Fruit fly (Drosophila melanogaster): ENCODE measurements around the gene Pex11c.

The Pex11c gene

dm6 chr3R:23228605-23229264 lies 29.4 kb upstream of the Pex11c start:
- TF ChIP-seq noc (tag; optimal IDR thresholded peaks at IDR 0.05), result peak; percentile 51

dm6 chr3R:23239051-23239450 lies 19.1 kb upstream of the Pex11c start:
- no peak for TF ChIP-seq noc (tag; optimal IDR thresholded peaks at IDR 0.05)

dm6 chr3R:23239934-23240632 lies 18.1 kb upstream of the Pex11c start:
- peak; percentile 4 for TF ChIP-seq noc (tag; optimal IDR thresholded peaks at IDR 0.05)

- no peak for TF ChIP-seq noc (tag; optimal IDR thresholded peaks at IDR 0.05)
Observed at dm6 chr3R:23248853-23249573, 9.2 kb upstream of the Pex11c start, which contains the start of gene CG4467. CG4467 (minus strand) TSS chr3R:23248903.

DNA sequence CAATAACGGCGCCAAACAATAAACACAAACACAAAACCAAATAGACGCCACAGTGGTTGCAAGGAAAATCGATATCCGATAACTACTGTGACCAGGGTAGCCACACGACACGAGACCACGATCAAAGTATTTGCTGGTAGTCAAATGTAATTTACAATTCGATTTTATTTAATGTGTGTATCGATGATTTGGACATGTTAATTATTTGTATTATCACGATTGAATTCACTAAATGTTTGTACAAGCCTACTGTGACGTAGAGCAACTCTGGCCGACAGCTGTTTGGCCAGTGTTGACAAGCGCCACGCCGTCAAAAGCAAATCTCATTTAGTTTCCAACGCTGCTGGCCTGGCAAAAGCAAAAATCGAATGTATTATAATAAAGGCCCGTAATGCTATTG lies 6.9 kb upstream of the Pex11c start, which contains the start of the genes Rad60 and EloA:
Rad60 (minus strand) TSS at position 222 of the 400 bp plus-strand sequence.
EloA (plus strand) TSS at position 308 of the 400 bp plus-strand sequence.
- peak; percentile 61 for TF ChIP-seq noc (tag; optimal IDR thresholded peaks at IDR 0.05)

DNA sequence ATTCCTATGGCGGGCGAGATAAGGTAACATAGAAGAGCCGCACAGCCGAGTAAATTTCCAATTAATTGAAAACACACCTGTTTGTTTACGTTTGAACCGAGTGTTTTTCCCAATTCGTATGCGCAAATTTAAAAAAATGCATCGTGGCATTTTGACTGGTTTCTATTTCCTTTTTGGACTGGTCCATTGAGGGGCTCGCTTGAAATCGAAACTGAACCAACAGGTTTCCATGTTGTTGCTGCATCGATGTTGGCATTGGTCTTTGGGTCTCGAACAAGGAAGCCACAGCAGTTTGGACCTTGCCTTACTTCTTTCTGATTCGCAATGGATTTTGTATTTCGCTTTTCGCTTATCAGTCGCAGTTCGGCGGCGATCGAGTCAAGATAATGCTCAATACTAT lies 359 bp downstream of the Pex11c start:
- TF ChIP-seq noc (tag; optimal IDR thresholded peaks at IDR 0.05), result no peak

DNA sequence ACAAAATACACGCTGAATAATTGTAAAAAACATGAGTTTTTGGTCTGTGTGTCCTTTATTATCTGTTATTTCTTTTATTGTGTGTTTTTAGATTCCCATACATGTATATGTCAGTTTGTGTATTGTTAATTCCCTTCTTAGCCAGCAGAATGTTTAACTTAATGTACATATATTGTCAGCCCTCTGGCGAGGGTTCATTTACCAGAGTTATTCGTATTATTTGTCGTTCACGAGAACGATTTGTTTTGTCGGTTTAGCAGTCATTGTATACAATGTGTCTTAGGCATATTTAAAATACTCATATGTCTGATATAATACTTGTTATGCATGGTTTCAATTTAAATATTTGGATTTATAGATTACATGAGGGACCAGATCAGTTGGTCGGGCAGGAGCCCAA lies 2.4 kb downstream of the Pex11c start:
- TF ChIP-seq noc (tag; optimal IDR thresholded peaks at IDR 0.05), result no peak

DNA sequence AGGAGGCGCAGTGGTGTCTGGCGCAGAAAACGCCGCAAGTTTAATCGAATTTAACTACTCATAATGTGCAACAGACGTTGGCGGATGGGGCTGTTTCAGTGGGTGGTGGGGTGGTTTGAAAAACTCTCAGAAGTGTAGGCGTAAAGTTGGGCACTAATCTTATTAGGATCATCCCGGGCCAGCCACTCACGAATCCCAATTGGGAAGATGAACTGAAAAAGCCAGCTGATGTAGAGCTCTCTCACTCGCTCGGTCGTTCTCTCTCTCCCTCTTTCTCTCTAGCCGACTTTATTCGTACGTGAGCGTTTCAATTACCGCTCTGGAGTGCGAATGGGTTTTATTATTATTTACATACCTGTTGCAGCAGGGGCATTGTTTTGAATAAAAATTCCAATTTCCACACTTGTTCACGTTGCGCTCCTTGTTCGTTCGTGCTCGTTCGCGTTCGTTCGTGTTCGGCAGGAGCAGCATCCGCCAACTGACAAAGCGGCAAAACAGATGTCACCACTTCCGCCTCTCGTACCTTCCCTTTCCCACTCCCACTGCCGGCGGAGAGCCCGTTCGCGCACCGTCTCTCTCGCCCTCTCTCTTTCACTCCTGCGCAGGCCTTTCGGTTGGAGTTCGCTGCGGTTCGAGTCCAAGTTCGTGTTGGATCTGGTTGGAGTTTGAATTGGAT lies 20.7 kb downstream of the Pex11c start:
- no peak for TF ChIP-seq noc (tag; optimal IDR thresholded peaks at IDR 0.05)

DNA sequence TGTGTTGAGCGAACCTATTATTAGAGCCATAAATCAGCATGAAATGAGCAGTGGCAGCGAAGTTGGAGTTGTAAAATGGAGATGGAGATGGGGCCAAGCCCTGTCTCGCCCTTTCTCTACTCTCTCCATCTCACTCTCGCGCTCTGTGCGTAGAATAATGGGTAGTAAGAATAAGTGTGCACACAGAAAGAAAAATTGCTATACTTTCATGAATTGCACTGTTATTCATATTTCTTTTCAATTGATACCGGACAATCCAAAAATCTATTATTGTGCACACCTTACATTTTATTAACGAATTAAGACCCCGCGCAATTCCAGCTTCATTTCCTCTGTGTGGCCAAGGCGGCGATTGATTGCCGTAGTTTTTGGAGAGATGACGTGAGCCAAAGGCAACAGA lies 21.7 kb downstream of the Pex11c start:
- no peak for TF ChIP-seq noc (tag; optimal IDR thresholded peaks at IDR 0.05)

dm6 chr3R:23280806-23281257 lies 22.7 kb downstream of the Pex11c start, which contains the start of the genes orb and Cdc16:
orb (minus strand) TSS chr3R:23280856.
Cdc16 (plus strand) TSS chr3R:23281201.
- peak; percentile 84 for TF ChIP-seq noc (tag; optimal IDR thresholded peaks at IDR 0.05)

dm6 chr3R:23283702-23284101 lies 25.5 kb downstream of the Pex11c start, which contains the start of gene CG6763:
CG6763 (plus strand) TSS chr3R:23284002.
- no peak for TF ChIP-seq noc (tag; optimal IDR thresholded peaks at IDR 0.05)

- TF ChIP-seq noc (tag; optimal IDR thresholded peaks at IDR 0.05), result peak; percentile 41
Observed at dm6 chr3R:23284256-23284655, 26.1 kb downstream of the Pex11c start.

- no peak for TF ChIP-seq noc (tag; optimal IDR thresholded peaks at IDR 0.05)
Observed at dm6 chr3R:23287951-23288350, 29.8 kb downstream of the Pex11c start, which contains the start of gene wam. wam (minus strand) TSS chr3R:23288051.

dm6 chr3R:23290089-23290488 lies 31.9 kb downstream of the Pex11c start, which contains the start of gene bb8:
bb8 (minus strand) TSS chr3R:23290189.
- no peak for TF ChIP-seq noc (tag; optimal IDR thresholded peaks at IDR 0.05)

DNA sequence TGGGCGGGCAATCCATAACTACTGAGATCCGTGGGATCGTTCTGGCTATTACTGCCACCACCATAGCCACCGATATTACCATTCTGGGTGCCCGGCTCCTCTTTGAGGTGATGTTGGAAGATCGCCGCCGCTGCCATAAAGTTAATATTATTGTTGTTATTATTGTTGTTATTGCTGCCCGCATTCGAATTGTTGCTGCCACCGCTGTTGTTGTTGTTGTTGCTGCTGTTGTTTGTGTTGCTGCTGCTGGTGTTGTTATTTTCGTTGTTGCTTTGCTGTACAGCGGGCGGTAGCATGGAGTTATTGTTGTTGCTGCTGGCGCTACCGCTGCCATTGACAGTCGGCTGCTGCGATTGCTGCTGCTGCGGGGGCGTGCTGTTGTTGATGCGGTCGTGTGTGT lies 34.1 kb downstream of the Pex11c start:
- TF ChIP-seq noc (tag; optimal IDR thresholded peaks at IDR 0.05), result no peak
